Fruit fly (Drosophila melanogaster) whole organism, embryonic: ENCODE data around the gene ClpP.
A peak's percentile ranks its signal among the peaks of the same experiment; 100 is the strongest.

Source experiments
- Atf-2 ChIP-seq: fragments of 200-800 bp; sonication (Bioruptor generic); optimal IDR thresholded peaks from 2 replicates; lab custom pipeline; 2016; ENCODE audit warnings: missing biosample characterization, missing genetic modification characterization
- Atf3 ChIP-seq: fragments of 200-800 bp; sonication (Bioruptor generic); optimal IDR thresholded peaks from 3 replicates; lab custom pipeline; 2016; ENCODE audit warnings: missing biosample characterization, missing genetic modification characterization
- BtbVII ChIP-seq: fragments of 200-800 bp; sonication (Bioruptor generic); optimal IDR thresholded peaks from 3 replicates; lab custom pipeline; 2017; ENCODE audit warnings: missing biosample characterization, mild to moderate bottlenecking, missing genetic modification characterization
- CG10147 ChIP-seq: fragments of 200-800 bp; sonication (Bioruptor generic); optimal IDR thresholded peaks from 2 replicates; lab custom pipeline; 2019; ENCODE audit warnings: missing biosample characterization, mild to moderate bottlenecking, missing genetic modification characterization, moderate library complexity
- CG10366 ChIP-seq: fragments of 200-800 bp; sonication (Bioruptor generic); IDR thresholded peaks from 2 replicates; pipeline ENCODE4 v1.3.6; 2022; ENCODE audit warnings: missing biosample characterization, missing genetic modification characterization
- CG11456 ChIP-seq: fragments of 200-800 bp; sonication (Bioruptor generic); IDR thresholded peaks from 3 replicates; pipeline ENCODE4 v1.3.6; 2022; ENCODE audit warnings: missing biosample characterization, missing genetic modification characterization
- CG12071 ChIP-seq: fragments of 200-800 bp; sonication (Bioruptor generic); optimal IDR thresholded peaks from 3 replicates; lab custom pipeline; 2018; ENCODE audit warnings: missing biosample characterization, mild to moderate bottlenecking, missing genetic modification characterization
- CG12219 ChIP-seq: fragments of 200-800 bp; sonication (Bioruptor generic); optimal IDR thresholded peaks from 3 replicates; lab custom pipeline; 2018; ENCODE audit warnings: missing biosample characterization, mild to moderate bottlenecking, missing genetic modification characterization
- CG16863 ChIP-seq: fragments of 200-800 bp; sonication (Bioruptor generic); optimal IDR thresholded peaks from 3 replicates; lab custom pipeline; 2016; ENCODE audit warnings: missing biosample characterization, missing genetic modification characterization
- CG17186 ChIP-seq: fragments of 200-800 bp; sonication (Bioruptor generic); optimal IDR thresholded peaks from 3 replicates; lab custom pipeline; 2017; ENCODE audit warnings: missing biosample characterization, missing genetic modification reagents, missing genetic modification characterization
- CG17328 ChIP-seq: fragments of 200-800 bp; sonication (Bioruptor generic); IDR thresholded peaks from 2 replicates; pipeline ENCODE4 v1.3.6; 2022; ENCODE audit warnings: missing biosample characterization, missing genetic modification characterization
- CG17802 ChIP-seq: fragments of 200-800 bp; sonication (Bioruptor generic); optimal IDR thresholded peaks from 2 replicates; lab custom pipeline; 2018; ENCODE audit warnings: missing biosample characterization, mild to moderate bottlenecking, missing genetic modification characterization, moderate library complexity
- CG17829 ChIP-seq: fragments of 200-800 bp; optimal IDR thresholded peaks from 2 replicates; lab custom pipeline; 2019; ENCODE audit warnings: missing biosample characterization, mild to moderate bottlenecking, missing genetic modification characterization, moderate library complexity
- CG18011 ChIP-seq: fragments of 200-800 bp; sonication (Bioruptor generic); optimal IDR thresholded peaks from 2 replicates; lab custom pipeline; 2017; ENCODE audit warnings: missing biosample characterization, missing genetic modification characterization, mild to moderate bottlenecking, moderate library complexity, missing genotype
- CG30020 ChIP-seq: fragments of 200-800 bp; optimal IDR thresholded peaks from 2 replicates; lab custom pipeline; 2019; ENCODE audit warnings: missing biosample characterization, mild to moderate bottlenecking, missing genetic modification characterization, moderate library complexity
- CG30431 ChIP-seq: fragments of 200-800 bp; sonication (Bioruptor generic); optimal IDR thresholded peaks from 2 replicates; lab custom pipeline; 2017; ENCODE audit warnings: missing biosample characterization, missing genetic modification characterization
- CG3065 ChIP-seq: fragments of 200-800 bp; sonication (Bioruptor generic); optimal IDR thresholded peaks from 2 replicates; lab custom pipeline; 2016; ENCODE audit warnings: missing biosample characterization, missing genetic modification characterization
- CG31224 ChIP-seq: fragments of 200-800 bp; sonication (Bioruptor generic); IDR thresholded peaks from 2 replicates; pipeline ENCODE4 v1.3.6; 2022; ENCODE audit warnings: missing biosample characterization, missing genetic modification characterization
- CG3995 ChIP-seq: fragments of 200-800 bp; sonication (Bioruptor generic); optimal IDR thresholded peaks from 3 replicates; lab custom pipeline; 2016; ENCODE audit warnings: missing biosample characterization, missing genetic modification characterization
- CG4424 ChIP-seq: fragments of 200-800 bp; sonication (Bioruptor generic); optimal IDR thresholded peaks from 3 replicates; lab custom pipeline; 2016; ENCODE audit warnings: missing biosample characterization, missing genetic modification characterization
- CG4854 ChIP-seq: fragments of 200-800 bp; sonication (Bioruptor generic); optimal IDR thresholded peaks from 2 replicates; lab custom pipeline; 2016; ENCODE audit warnings: missing biosample characterization, missing genetic modification characterization, inconsistent platforms
- CG6175 ChIP-seq: fragments of 200-800 bp; sonication (Bioruptor generic); IDR thresholded peaks from 3 replicates; pipeline ENCODE4 v1.3.6; 2022; ENCODE audit warnings: missing biosample characterization, missing genetic modification characterization
- CG6689 ChIP-seq: fragments of 200-800 bp; sonication (Bioruptor generic); IDR thresholded peaks from 2 replicates; pipeline ENCODE4 v1.3.6; 2022; ENCODE audit warnings: missing biosample characterization, missing genetic modification characterization
- CG6813 ChIP-seq: fragments of 200-800 bp; sonication (Bioruptor generic); optimal IDR thresholded peaks from 2 replicates; lab custom pipeline; 2017; ENCODE audit warnings: missing biosample characterization, missing genetic modification characterization, mild to moderate bottlenecking, moderate library complexity, missing genetic modification reagents
- CG7271 ChIP-seq: fragments of 200-800 bp; sonication (Bioruptor generic); optimal IDR thresholded peaks from 2 replicates; lab custom pipeline; 2018; ENCODE audit warnings: missing biosample characterization, mild to moderate bottlenecking, missing genetic modification characterization, moderate library complexity
- CG8478 ChIP-seq: fragments of >200 bp; optimal IDR thresholded peaks from 2 replicates; lab custom pipeline; 2018
- Ets65A ChIP-seq: fragments of 200-800 bp; sonication (Bioruptor generic); peaks from one replicate; lab custom pipeline; 2016; ENCODE audit warnings: missing biosample characterization, missing genetic modification characterization
- H15 ChIP-seq: fragments of 200-800 bp; sonication (Bioruptor generic); IDR thresholded peaks from 3 replicates; pipeline ENCODE4 v1.3.6; 2022; ENCODE audit warnings: missing biosample characterization, missing genetic modification characterization
- HHEX ChIP-seq: fragments of 200-800 bp; sonication (Bioruptor generic); optimal IDR thresholded peaks from 3 replicates; lab custom pipeline; 2017; ENCODE audit warnings: missing biosample characterization, mild to moderate bottlenecking, missing genetic modification characterization, missing genetic modification reagents
- Hand ChIP-seq: fragments of 200-800 bp; sonication (Bioruptor generic); optimal IDR thresholded peaks from 2 replicates; lab custom pipeline; 2017; ENCODE audit warnings: mild to moderate bottlenecking, missing biosample characterization, missing genetic modification reagents, missing genetic modification characterization
- Hsf ChIP-seq: fragments of 200-800 bp; sonication (Bioruptor generic); optimal IDR thresholded peaks from 3 replicates; lab custom pipeline; 2016; ENCODE audit warnings: missing biosample characterization, missing genetic modification characterization
- Mes4 ChIP-seq: fragments of 200-800 bp; sonication (Bioruptor generic); optimal IDR thresholded peaks from 2 replicates; lab custom pipeline; 2016; ENCODE audit warnings: missing biosample characterization, missing genetic modification characterization
- Pdp1 ChIP-seq, 2 experiments: fragments of 200-800 bp; sonication (Bioruptor generic); optimal IDR thresholded peaks; 3 replicates each; lab custom pipeline; 2016; ENCODE audit warnings: missing biosample characterization in 2 of 2, missing genetic modification characterization in 2 of 2, mild to moderate bottlenecking in 1 of 2, moderate library complexity in 1 of 2
- Sox102F ChIP-seq: fragments of 200-800 bp; sonication (Bioruptor generic); optimal IDR thresholded peaks from 2 replicates; lab custom pipeline; 2018; ENCODE audit warnings: missing biosample characterization, mild to moderate bottlenecking, missing genetic modification characterization, moderate library complexity
- Usf ChIP-seq: fragments of 200-800 bp; sonication (Bioruptor generic); optimal IDR thresholded peaks from 2 replicates; lab custom pipeline; 2017; ENCODE audit warnings: missing genotype, missing biosample characterization, missing genetic modification characterization
- YL-1 ChIP-seq: fragments of 200-800 bp; sonication (Bioruptor generic); optimal IDR thresholded peaks from 3 replicates; lab custom pipeline; 2017; ENCODE audit warnings: missing biosample characterization, mild to moderate bottlenecking, missing genetic modification characterization
- al ChIP-seq: fragments of 200-800 bp; sonication (Bioruptor generic); IDR thresholded peaks from 2 replicates; pipeline ENCODE4 v1.3.6; 2022; ENCODE audit warnings: missing biosample characterization, missing genetic modification characterization
- bigmax ChIP-seq: fragments of 200-800 bp; sonication (Bioruptor generic); optimal IDR thresholded peaks from 2 replicates; lab custom pipeline; 2018; ENCODE audit warnings: missing biosample characterization, mild to moderate bottlenecking, missing genetic modification characterization
- cas ChIP-seq: fragments of 200-800 bp; sonication (Bioruptor generic); IDR thresholded peaks from 2 replicates; pipeline ENCODE4 v1.3.6; 2022; ENCODE audit warnings: missing biosample characterization, missing genetic modification characterization
- dpn ChIP-seq, 2 experiments: fragments of 200-800 bp; sonication (Bioruptor generic); optimal IDR thresholded peaks; 3 replicates each; lab custom pipeline; 2016; ENCODE audit warnings: missing biosample characterization in 2 of 2, missing genetic modification characterization in 2 of 2
- esg ChIP-seq: fragments of 200-800 bp; sonication (Bioruptor generic); conservative IDR thresholded peaks from 2 replicates; pipeline ENCODE4 v1.3.6; 2022; ENCODE audit warnings: missing biosample characterization, missing genetic modification characterization
- eyg ChIP-seq: fragments of 200-800 bp; sonication (Bioruptor generic); optimal IDR thresholded peaks from 3 replicates; lab custom pipeline; 2016; ENCODE audit warnings: missing biosample characterization, missing genetic modification characterization
- her ChIP-seq: fragments of 200-800 bp; sonication (Bioruptor generic); optimal IDR thresholded peaks from 2 replicates; lab custom pipeline; 2016; ENCODE audit warnings: missing biosample characterization, missing genetic modification characterization
- ind ChIP-seq: fragments of 200-800 bp; sonication (Bioruptor generic); optimal IDR thresholded peaks from 3 replicates; lab custom pipeline; 2016; ENCODE audit warnings: missing biosample characterization, missing genetic modification characterization
- knrl ChIP-seq: fragments of 200-800 bp; sonication (Bioruptor generic); IDR thresholded peaks from 3 replicates; pipeline ENCODE4 v1.3.6; 2022; ENCODE audit warnings: missing biosample characterization, missing genetic modification characterization; ENCODE audit not compliant: partially characterized antibody
- lab ChIP-seq: fragments of 200-800 bp; sonication (Bioruptor generic); optimal IDR thresholded peaks from 3 replicates; lab custom pipeline; 2017; ENCODE audit warnings: missing biosample characterization, missing genetic modification characterization, mild to moderate bottlenecking, moderate library complexity, missing genetic modification reagents
- pfk ChIP-seq: fragments of 200-800 bp; sonication (Bioruptor generic); optimal IDR thresholded peaks from 2 replicates; lab custom pipeline; 2018; ENCODE audit warnings: missing biosample characterization, mild to moderate bottlenecking, missing genetic modification characterization, moderate library complexity
- ranshi ChIP-seq: fragments of 200-800 bp; sonication (Bioruptor generic); IDR thresholded peaks from 2 replicates; pipeline ENCODE4 v1.3.6; 2022; ENCODE audit warnings: missing biosample characterization, missing genetic modification characterization
- shn ChIP-seq: fragments of 200-800 bp; sonication (Bioruptor generic); optimal IDR thresholded peaks from 3 replicates; lab custom pipeline; 2016; ENCODE audit warnings: missing biosample characterization, missing genetic modification characterization
- wor ChIP-seq: fragments of 200-800 bp; sonication (Bioruptor generic); IDR thresholded peaks from 2 replicates; pipeline ENCODE4 v1.3.6; 2022; ENCODE audit warnings: missing biosample characterization, missing genetic modification characterization

The ClpP gene

dm6 chr2L:10314327-10315210, 42.0 kb upstream of the ClpP start, which contains the start of the genes Usp14 and CG4972 (continued):
- peak; percentile 77 for TF ChIP-seq CG3995
- TF ChIP-seq ind (GFP tag; lab: Kevin White, UChicago): no peak
- TF ChIP-seq H15 (GFP tag; lab: Robert Waterston, UW): no peak
- TF ChIP-seq Atf-2 (GFP tag; lab: Kevin White, UChicago): no peak
- no peak for TF ChIP-seq CG4424
- no peak for TF ChIP-seq Hsf (GFP tag; lab: Kevin White, UChicago)
- peak; percentile 99 for TF ChIP-seq CG30020
- TF ChIP-seq Sox102F (GFP tag; lab: Kevin White, UChicago): no peak
- no peak for TF ChIP-seq BtbVII (GFP tag; lab: Kevin White, UChicago)
- TF ChIP-seq bigmax: peak; percentile 90
- TF ChIP-seq cas: no peak
- TF ChIP-seq CG3065 (GFP tag; lab: Kevin White, UChicago): no peak
- no peak for TF ChIP-seq CG18011 (GFP tag; lab: Kevin White, UChicago)
- TF ChIP-seq HHEX (GFP tag; lab: Kevin White, UChicago): no peak
- TF ChIP-seq CG17829 (tag; lab: Kevin White, UChicago): peak; percentile 19
- no peak for TF ChIP-seq CG17328 (GFP tag; lab: Robert Waterston, UW)
- no peak for TF ChIP-seq Usf
- peak; percentile 86 for TF ChIP-seq CG17802 (tag; lab: Kevin White, UChicago)
- TF ChIP-seq CG12219 (GFP tag; lab: Kevin White, UChicago): no peak
- no peak for TF ChIP-seq Mes4 (GFP tag; lab: Kevin White, UChicago)
- TF ChIP-seq CG30431: no peak
- TF ChIP-seq CG7271: no peak
- no peak for TF ChIP-seq lab (GFP tag; lab: Kevin White, UChicago)
- TF ChIP-seq CG11456: no peak
- peak; percentile 66 for TF ChIP-seq knrl (GFP tag; lab: Robert Waterston, UW)
- TF ChIP-seq CG6813 (GFP tag; lab: Kevin White, UChicago): no peak
- no peak for TF ChIP-seq CG16863
- TF ChIP-seq dpn (GFP tag; optimal IDR thresholded peaks at IDR 0.05; lab: Kevin White, UChicago): peak in 1 of 2 experiments; percentile 18
- no peak for TF ChIP-seq CG31224 (GFP tag; lab: Robert Waterston, UW)
- no peak for TF ChIP-seq CG10147 (GFP tag; lab: Kevin White, UChicago)
- TF ChIP-seq her: no peak
- no peak for TF ChIP-seq esg
- TF ChIP-seq Pdp1 (GFP tag; optimal IDR thresholded peaks at IDR 0.05; lab: Kevin White, UChicago): peak in 1 of 2 experiments; percentile 27
- peak; percentile 92 for TF ChIP-seq pfk (GFP tag; lab: Kevin White, UChicago)
- TF ChIP-seq YL-1 (GFP tag; lab: Kevin White, UChicago): no peak
- TF ChIP-seq Hand (GFP tag; lab: Kevin White, UChicago): no peak
- TF ChIP-seq eyg: no peak
- TF ChIP-seq CG17186 (GFP tag; lab: Kevin White, UChicago): no peak
- TF ChIP-seq CG6689: no peak
- no peak for TF ChIP-seq CG6175 (GFP tag; lab: Robert Waterston, UW)
- no peak for TF ChIP-seq CG12071 (GFP tag; lab: Kevin White, UChicago)
- TF ChIP-seq ranshi (GFP tag; lab: Robert Waterston, UW): no peak
- no peak for TF ChIP-seq CG4854 (GFP tag; lab: Kevin White, UChicago)
- no peak for TF ChIP-seq al
- TF ChIP-seq wor: no peak
- no peak for TF ChIP-seq CG8478
- TF ChIP-seq shn (GFP tag; lab: Kevin White, UChicago): no peak
- TF ChIP-seq CG10366 (GFP tag; lab: Robert Waterston, UW): no peak
- TF ChIP-seq Ets65A (GFP tag; lab: Kevin White, UChicago): peak; percentile 25
- no peak for TF ChIP-seq Atf3
